Worm (Caenorhabditis elegans) whole organism, L2 larva: ENCODE results near the gene ltd-1.

Experiments
- C34F6.9 ChIP-seq: fragments of 150-350 bp; optimal IDR thresholded peaks from 2 replicates; lab custom pipeline; 2014; ENCODE audit warnings: missing biosample characterization, missing genetic modification characterization
- F13H6.1 ChIP-seq: sonication (generic microtip); optimal IDR thresholded peaks from 2 replicates; lab custom pipeline; 2016; ENCODE audit warnings: missing genetic modification characterization, missing compliant biosample characterization
- R02D3.7 ChIP-seq: fragments of 150-350 bp; optimal IDR thresholded peaks from 2 replicates; lab custom pipeline; 2014; ENCODE audit warnings: missing biosample characterization, missing genetic modification characterization
- Y55F3AM.14 ChIP-seq: fragments of 200-800 bp; sonication (Bioruptor generic); optimal IDR thresholded peaks from 2 replicates; lab custom pipeline; 2018; ENCODE audit warnings: mild to moderate bottlenecking, missing genetic modification characterization, missing compliant biosample characterization
- ZK546.5 ChIP-seq: sonication (generic microtip); optimal IDR thresholded peaks from 2 replicates; lab custom pipeline; 2017; ENCODE audit warnings: missing biosample characterization, missing genetic modification characterization
- alr-1 ChIP-seq: fragments of 150-350 bp; optimal IDR thresholded peaks from 2 replicates; lab custom pipeline; 2014; ENCODE audit warnings: missing biosample characterization, missing genetic modification characterization
- aly-2 ChIP-seq: fragments of 150-350 bp; optimal IDR thresholded peaks from 2 replicates; lab custom pipeline; 2014; ENCODE audit warnings: missing biosample characterization, missing genetic modification characterization
- ama-1 ChIP-seq: fragments of 150-350 bp; optimal IDR thresholded peaks from 2 replicates; lab custom pipeline; 2018; ENCODE audit warnings: inconsistent platforms
- blmp-1 ChIP-seq: sonication (generic microtip); optimal IDR thresholded peaks from 2 replicates; lab custom pipeline; 2017; ENCODE audit warnings: missing genetic modification characterization, mild to moderate bottlenecking, missing compliant biosample characterization, antibody characterized with exemption, moderate library complexity; ENCODE audit not compliant: insufficient read depth
- ceh-16 ChIP-seq: fragments of 150-350 bp; optimal IDR thresholded peaks from 2 replicates; lab custom pipeline; 2014; ENCODE audit warnings: missing biosample characterization, missing genetic modification characterization
- ceh-82 ChIP-seq: fragments of 150-350 bp; optimal IDR thresholded peaks from 2 replicates; lab custom pipeline; 2014; ENCODE audit warnings: missing biosample characterization, missing genetic modification characterization
- crh-2 ChIP-seq: sonication (generic microtip); optimal IDR thresholded peaks from 2 replicates; lab custom pipeline; 2017; ENCODE audit warnings: missing biosample characterization, missing genetic modification characterization
- dmd-4 ChIP-seq: sonication (generic microtip); optimal IDR thresholded peaks from 2 replicates; lab custom pipeline; 2017; ENCODE audit warnings: missing biosample characterization, missing genetic modification characterization
- egl-27 ChIP-seq: sonication (generic microtip); optimal IDR thresholded peaks from 3 replicates; lab custom pipeline; 2017; ENCODE audit warnings: missing biosample characterization, missing genetic modification reagents, missing genetic modification characterization
- elt-1 ChIP-seq: fragments of 150-350 bp; optimal IDR thresholded peaks from 2 replicates; lab custom pipeline; 2014; ENCODE audit warnings: missing biosample characterization, missing genetic modification characterization
- elt-3 ChIP-seq: sonication (generic microtip); optimal IDR thresholded peaks from 2 replicates; lab custom pipeline; 2017; ENCODE audit warnings: missing biosample characterization, missing genetic modification characterization
- fos-1 ChIP-seq: fragments of 150-350 bp; optimal IDR thresholded peaks from 2 replicates; lab custom pipeline; 2014; ENCODE audit warnings: missing biosample characterization, missing genetic modification characterization
- gmeb-1 ChIP-seq: fragments of 150-350 bp; optimal IDR thresholded peaks from 2 replicates; lab custom pipeline; 2014; ENCODE audit warnings: missing biosample characterization, missing genetic modification characterization
- lin-11 ChIP-seq: fragments of 150-350 bp; sonication (generic microtip); optimal IDR thresholded peaks from 2 replicates; lab custom pipeline; 2014; ENCODE audit warnings: missing biosample characterization, missing genetic modification characterization, inconsistent platforms, mixed read lengths
- lin-13 ChIP-seq: fragments of 150-350 bp; optimal IDR thresholded peaks from 2 replicates; lab custom pipeline; 2014; ENCODE audit warnings: missing biosample characterization, missing genetic modification reagents, missing genetic modification characterization
- lin-39 ChIP-seq: fragments of 150-350 bp; optimal IDR thresholded peaks from 2 replicates; lab custom pipeline; 2014; ENCODE audit warnings: missing biosample characterization, missing genetic modification reagents, missing genetic modification characterization
- lsy-2 ChIP-seq, 2 experiments: fragments of 150-350 bp in 1 of 2; sonication (generic microtip) in 1 of 2; optimal IDR thresholded peaks; 2 replicates each; lab custom pipeline; 2014 to 2017; ENCODE audit warnings: missing biosample characterization in 2 of 2, missing genetic modification characterization in 2 of 2
- mab-5 ChIP-seq: fragments of 150-350 bp; optimal IDR thresholded peaks from 2 replicates; lab custom pipeline; 2014; ENCODE audit warnings: missing biosample characterization, missing genetic modification characterization
- mbf-1 ChIP-seq: sonication (generic microtip); optimal IDR thresholded peaks from 2 replicates; lab custom pipeline; 2017; ENCODE audit warnings: missing biosample characterization, missing genetic modification characterization
- mdl-1 ChIP-seq, 2 experiments: fragments of 150-350 bp in 1 of 2; sonication (generic microtip) in 1 of 2; optimal IDR thresholded peaks; 2 replicates each; lab custom pipeline; 2017; ENCODE audit warnings: missing biosample characterization in 2 of 2, missing genetic modification characterization in 2 of 2
- nhr-10 ChIP-seq: sonication (generic microtip); optimal IDR thresholded peaks from 2 replicates; lab custom pipeline; 2017; ENCODE audit warnings: missing biosample characterization, missing genetic modification characterization
- nhr-11 ChIP-seq: fragments of 150-350 bp; optimal IDR thresholded peaks from 2 replicates; lab custom pipeline; 2014; ENCODE audit warnings: missing biosample characterization, missing genetic modification characterization
- nhr-12 ChIP-seq: fragments of 150-350 bp; optimal IDR thresholded peaks from 2 replicates; lab custom pipeline; 2014; ENCODE audit warnings: missing biosample characterization, missing genetic modification characterization
- nhr-129 ChIP-seq: fragments of 150-350 bp; optimal IDR thresholded peaks from 2 replicates; lab custom pipeline; 2014; ENCODE audit warnings: missing biosample characterization, missing genetic modification characterization
- nhr-21 ChIP-seq: fragments of 150-350 bp; optimal IDR thresholded peaks from 2 replicates; lab custom pipeline; 2014; ENCODE audit warnings: missing biosample characterization, missing genetic modification characterization
- nhr-23 ChIP-seq: fragments of 150-350 bp; optimal IDR thresholded peaks from 2 replicates; lab custom pipeline; 2014; ENCODE audit warnings: missing biosample characterization, missing genetic modification reagents, missing genetic modification characterization
- nhr-237 ChIP-seq: fragments of 150-350 bp; optimal IDR thresholded peaks from 2 replicates; lab custom pipeline; 2014; ENCODE audit warnings: missing biosample characterization, missing genetic modification characterization
- nhr-25 ChIP-seq: fragments of 150-350 bp; sonication (generic microtip); optimal IDR thresholded peaks from 3 replicates; lab custom pipeline; 2014; ENCODE audit warnings: missing biosample characterization, missing genetic modification characterization
- nhr-6 ChIP-seq: fragments of 150-350 bp; optimal IDR thresholded peaks from 2 replicates; lab custom pipeline; 2014; ENCODE audit warnings: missing biosample characterization, missing genetic modification characterization
- nhr-77 ChIP-seq: fragments of 150-350 bp; optimal IDR thresholded peaks from 2 replicates; lab custom pipeline; 2014; ENCODE audit warnings: missing biosample characterization, missing genetic modification characterization
- sem-4 ChIP-seq: fragments of 150-350 bp; optimal IDR thresholded peaks from 2 replicates; lab custom pipeline; 2014; ENCODE audit warnings: missing biosample characterization, missing genetic modification reagents, missing genetic modification characterization
- skn-1 ChIP-seq: sonication (generic microtip); optimal IDR thresholded peaks from 2 replicates; lab custom pipeline; 2017; ENCODE audit warnings: missing biosample characterization, missing genetic modification characterization
- sma-3 ChIP-seq: sonication (generic microtip); optimal IDR thresholded peaks from 2 replicates; lab custom pipeline; 2016; ENCODE audit warnings: missing genetic modification reagents, missing genetic modification characterization, missing compliant biosample characterization
- sma-9 ChIP-seq, 2 experiments: fragments of 150-350 bp in 1 of 2; sonication (generic microtip) in 1 of 2; optimal IDR thresholded peaks; 2 replicates each; lab custom pipeline; 2014 to 2016; ENCODE audit warnings: missing genetic modification characterization in 2 of 2, mild to moderate bottlenecking in 1 of 2, missing biosample characterization in 1 of 2, missing compliant biosample characterization in 1 of 2, missing genetic modification reagents in 1 of 2, moderate library complexity in 1 of 2
- snpc-4 ChIP-seq: fragments of 150-350 bp; optimal IDR thresholded peaks from 2 replicates; lab custom pipeline; 2014; ENCODE audit warnings: missing biosample characterization, missing genetic modification characterization
- unc-39 ChIP-seq: fragments of 150-350 bp; optimal IDR thresholded peaks from 2 replicates; lab custom pipeline; 2014; ENCODE audit warnings: missing biosample characterization, missing genetic modification characterization
- unc-55 ChIP-seq: fragments of 150-350 bp; sonication (generic microtip); optimal IDR thresholded peaks from 3 replicates; lab custom pipeline; 2014; ENCODE audit warnings: missing biosample characterization, missing genetic modification reagents, missing genetic modification characterization
- unc-62 ChIP-seq: fragments of 150-350 bp; optimal IDR thresholded peaks from 2 replicates; lab custom pipeline; 2014; ENCODE audit warnings: missing biosample characterization, missing genetic modification reagents, missing genetic modification characterization
- zag-1 ChIP-seq: fragments of 150-350 bp; optimal IDR thresholded peaks from 2 replicates; lab custom pipeline; 2014; ENCODE audit warnings: missing biosample characterization, missing genetic modification characterization
- ztf-1 ChIP-seq: fragments of 200-800 bp; sonication (Bioruptor generic); conservative IDR thresholded peaks from 2 replicates; pipeline ENCODE4 v1.3.6; 2022; ENCODE audit warnings: missing genetic modification characterization, missing compliant biosample characterization
- ztf-11 ChIP-seq: sonication (generic microtip); optimal IDR thresholded peaks from 2 replicates; lab custom pipeline; 2017; ENCODE audit warnings: missing biosample characterization, missing genetic modification characterization
- ztf-4 ChIP-seq: fragments of 150-350 bp; optimal IDR thresholded peaks from 2 replicates; lab custom pipeline; 2014; ENCODE audit warnings: missing biosample characterization, missing genetic modification characterization

ltd-1 gene

ce11 chrII:8062334-8062791 is 30.2 kb downstream of the ltd-1 start, which contains the start of gene ufd-2:
Gene ufd-2, plus strand, starts transcription at chrII:8062741.
- no peak for TF ChIP-seq ZK546.5 (tag; lab: Kevin White, UChicago)
- TF ChIP-seq nhr-21 (tag; lab: Kevin White, UChicago), result peak; percentile 25
- peak; percentile 28 to 85 for TF ChIP-seq lsy-2 (tag; optimal IDR thresholded peaks at IDR 0.05; lab: Kevin White, UChicago)
- TF ChIP-seq mab-5 (tag; lab: Kevin White, UChicago), result no peak
- no peak for TF ChIP-seq ztf-4 (tag; lab: Kevin White, UChicago)
- TF ChIP-seq unc-39 (tag; lab: Kevin White, UChicago), result no peak
- TF ChIP-seq dmd-4, result no peak
- TF ChIP-seq fos-1, result peak; percentile 60
- no peak for TF ChIP-seq alr-1 (tag; lab: Kevin White, UChicago)
- peak; percentile 70 for TF ChIP-seq lin-13 (GFP tag; lab: Kevin White, UChicago)
- TF ChIP-seq sma-9 (GFP tag; optimal IDR thresholded peaks at IDR 0.05; lab: Kevin White, UChicago), result peak; percentile 52
- no peak for TF ChIP-seq sma-9 (tag; optimal IDR thresholded peaks at IDR 0.05; lab: Kevin White, UChicago)
- TF ChIP-seq nhr-11, result no peak
- TF ChIP-seq sma-3 (GFP tag; lab: Kevin White, UChicago), result peak; percentile 64
- TF ChIP-seq mdl-1 (tag; optimal IDR thresholded peaks at IDR 0.05; lab: Kevin White, UChicago), result no peak
- no peak for TF ChIP-seq nhr-237 (tag; lab: Kevin White, UChicago)
- TF ChIP-seq nhr-23 (tag; lab: Kevin White, UChicago), result no peak
- no peak for TF ChIP-seq ztf-1 (GFP tag; lab: Robert Waterston, UW)
- no peak for TF ChIP-seq ceh-82 (tag; lab: Kevin White, UChicago)
- peak; percentile 23 for TF ChIP-seq zag-1
- peak; percentile 41 for TF ChIP-seq snpc-4
- TF ChIP-seq ama-1 (lab: Kevin White, UChicago), result no peak
- no peak for TF ChIP-seq unc-62
- TF ChIP-seq blmp-1 (tag; lab: Kevin White, UChicago), result no peak
- no peak for TF ChIP-seq ceh-16 (tag; lab: Kevin White, UChicago)
- TF ChIP-seq nhr-129 (tag; lab: Kevin White, UChicago), result peak; percentile 87
- TF ChIP-seq R02D3.7 (tag; lab: Kevin White, UChicago), result no peak
- TF ChIP-seq egl-27 (tag; lab: Kevin White, UChicago), result no peak
- peak; percentile 89 for TF ChIP-seq C34F6.9 (tag; lab: Kevin White, UChicago)
- no peak for TF ChIP-seq ztf-11
- TF ChIP-seq lin-39 (tag; lab: Kevin White, UChicago), result no peak
- no peak for TF ChIP-seq nhr-10 (tag; lab: Kevin White, UChicago)
- TF ChIP-seq unc-55, result peak; percentile 79
- TF ChIP-seq sem-4 (tag; lab: Kevin White, UChicago), result no peak
- TF ChIP-seq skn-1 (tag; lab: Kevin White, UChicago), result no peak
- TF ChIP-seq F13H6.1, result peak; percentile 72
- TF ChIP-seq lin-11 (tag; lab: Kevin White, UChicago), result peak; percentile 53
- TF ChIP-seq elt-3 (tag; lab: Kevin White, UChicago), result no peak
- no peak for TF ChIP-seq nhr-25 (tag; lab: Kevin White, UChicago)
- TF ChIP-seq aly-2 (tag; lab: Kevin White, UChicago), result no peak
- TF ChIP-seq elt-1 (tag; lab: Kevin White, UChicago), result no peak
- peak; percentile 75 for TF ChIP-seq crh-2 (tag; lab: Kevin White, UChicago)
- TF ChIP-seq Y55F3AM.14 (GFP tag; lab: Kevin White, UChicago), result peak; percentile 21
- TF ChIP-seq gmeb-1 (tag; lab: Kevin White, UChicago), result no peak
- peak; percentile 4 for TF ChIP-seq nhr-6
- TF ChIP-seq nhr-77, result no peak
- no peak for TF ChIP-seq mbf-1 (tag; lab: Kevin White, UChicago)
- TF ChIP-seq nhr-12, result no peak
